Worm (Caenorhabditis elegans) whole organism, mixed stage, embryonic: ENCODE results near the gene glc-4.

Source experiments
- M03D4.4 ChIP-seq: sonication (generic microtip); optimal IDR thresholded peaks from 2 replicates; lab custom pipeline; 2017; ENCODE audit warnings: mild to moderate bottlenecking, missing genetic modification characterization, missing compliant biosample characterization
- bed-3 ChIP-seq: fragments of 200-800 bp; sonication (Bioruptor generic); optimal IDR thresholded peaks from 3 replicates; lab custom pipeline; 2018; ENCODE audit warnings: mild to moderate bottlenecking, missing genetic modification characterization, moderate library complexity, missing compliant biosample characterization
- blmp-1 ChIP-seq: fragments of 150-350 bp; optimal IDR thresholded peaks from 2 replicates; lab custom pipeline; 2014; ENCODE audit warnings: missing biosample characterization, missing genetic modification characterization
- ceh-39 ChIP-seq: fragments of 150-350 bp; optimal IDR thresholded peaks from 2 replicates; lab custom pipeline; 2014; ENCODE audit warnings: missing biosample characterization, missing genetic modification characterization
- ceh-43 ChIP-seq: fragments of 200-800 bp; sonication (Bioruptor generic); optimal IDR thresholded peaks from 2 replicates; lab custom pipeline; 2018; ENCODE audit warnings: mild to moderate bottlenecking, missing genetic modification characterization, moderate library complexity, missing compliant biosample characterization
- cnd-1 ChIP-seq: fragments of 200-800 bp; sonication (Bioruptor generic); optimal IDR thresholded peaks from 2 replicates; lab custom pipeline; 2018; ENCODE audit warnings: mild to moderate bottlenecking, missing genetic modification characterization, missing compliant biosample characterization
- drap-1 ChIP-seq: fragments of 200-800 bp; sonication (Bioruptor generic); optimal IDR thresholded peaks from 3 replicates; lab custom pipeline; 2018; ENCODE audit warnings: mild to moderate bottlenecking, missing genetic modification characterization, missing compliant biosample characterization
- elt-1 ChIP-seq: sonication (generic microtip); optimal IDR thresholded peaks from 2 replicates; lab custom pipeline; 2017; ENCODE audit warnings: missing genetic modification characterization, mild to moderate bottlenecking, missing compliant biosample characterization, antibody characterized with exemption, moderate library complexity, borderline replicate concordance; ENCODE audit not compliant: insufficient read depth
- elt-3 ChIP-seq: fragments of 150-350 bp; optimal IDR thresholded peaks from 2 replicates; lab custom pipeline; 2014; ENCODE audit warnings: missing biosample characterization, missing genetic modification characterization
- hlh-1 ChIP-seq: fragments of 150-350 bp; optimal IDR thresholded peaks from 2 replicates; lab custom pipeline; 2014; ENCODE audit warnings: missing biosample characterization, missing genetic modification reagents, missing genetic modification characterization
- lin-13 ChIP-seq: fragments of 150-350 bp; optimal IDR thresholded peaks from 2 replicates; lab custom pipeline; 2014; ENCODE audit warnings: missing biosample characterization, missing genetic modification characterization
- lin-32 ChIP-seq: fragments of 200-800 bp; sonication (Bioruptor generic); optimal IDR thresholded peaks from 2 replicates; lab custom pipeline; 2018; ENCODE audit warnings: mild to moderate bottlenecking, missing genetic modification characterization, missing compliant biosample characterization
- lsy-2 ChIP-seq: fragments of 150-350 bp; optimal IDR thresholded peaks from 2 replicates; lab custom pipeline; 2014; ENCODE audit warnings: missing biosample characterization, missing genetic modification characterization
- mab-5 ChIP-seq: fragments of 150-350 bp; optimal IDR thresholded peaks from 2 replicates; lab custom pipeline; 2014; ENCODE audit warnings: missing biosample characterization, missing genetic modification characterization
- mep-1 ChIP-seq: fragments of 150-350 bp; optimal IDR thresholded peaks from 2 replicates; lab custom pipeline; 2017; ENCODE audit warnings: missing biosample characterization, missing genetic modification reagents, missing genetic modification characterization, inconsistent platforms
- mls-2 ChIP-seq: sonication (generic microtip); optimal IDR thresholded peaks from 2 replicates; lab custom pipeline; 2016; ENCODE audit warnings: mild to moderate bottlenecking, missing genetic modification characterization, moderate library complexity, missing compliant biosample characterization
- nhr-12 ChIP-seq: fragments of 150-350 bp; optimal IDR thresholded peaks from 2 replicates; lab custom pipeline; 2014; ENCODE audit warnings: missing biosample characterization, missing genetic modification characterization
- nhr-2 ChIP-seq: fragments of 150-350 bp; optimal IDR thresholded peaks from 2 replicates; lab custom pipeline; 2014; ENCODE audit warnings: missing biosample characterization, missing genetic modification characterization
- nhr-237 ChIP-seq: fragments of 150-350 bp; optimal IDR thresholded peaks from 2 replicates; lab custom pipeline; 2014; ENCODE audit warnings: missing biosample characterization, missing genetic modification characterization
- nhr-28 ChIP-seq: fragments of 150-350 bp; optimal IDR thresholded peaks from 2 replicates; lab custom pipeline; 2014; ENCODE audit warnings: missing biosample characterization, missing genetic modification characterization
- pha-4 ChIP-seq: fragments of 150-350 bp; optimal IDR thresholded peaks from 2 replicates; lab custom pipeline; 2018; ENCODE audit warnings: missing biosample characterization, missing genetic modification reagents, missing genetic modification characterization
- sptf-1 ChIP-seq: sonication (generic microtip); optimal IDR thresholded peaks from 2 replicates; lab custom pipeline; 2017; ENCODE audit warnings: mild to moderate bottlenecking, missing genetic modification characterization, moderate library complexity, missing compliant biosample characterization
- unc-120 ChIP-seq: sonication (generic microtip); optimal IDR thresholded peaks from 2 replicates; lab custom pipeline; 2017; ENCODE audit warnings: missing genetic modification characterization, missing compliant biosample characterization; ENCODE audit not compliant: poor library complexity, severe bottlenecking
- unc-39 ChIP-seq: fragments of 150-350 bp; optimal IDR thresholded peaks from 2 replicates; lab custom pipeline; 2014; ENCODE audit warnings: missing biosample characterization, missing genetic modification characterization
- unc-62 ChIP-seq: fragments of 150-350 bp; optimal IDR thresholded peaks from 2 replicates; lab custom pipeline; 2014; ENCODE audit warnings: missing biosample characterization, missing genetic modification reagents, missing genetic modification characterization
- ztf-11 ChIP-seq: fragments of 150-350 bp; optimal IDR thresholded peaks from 2 replicates; lab custom pipeline; 2014; ENCODE audit warnings: missing biosample characterization, missing genetic modification characterization

The glc-4 gene

ce11 chrII:7131871-7132693 is 42.7 kb downstream of the glc-4 start, which contains the start of the genes T07F8.4 and gld-3:
T07F8.4 (minus strand) TSS chrII:7132032.
gld-3 (plus strand) TSS chrII:7132643.
- TF ChIP-seq ceh-43 (GFP tag; lab: Kevin White, UChicago) (no peak), unc-120 (tag; lab: Kevin White, UChicago) (no peak), nhr-12 (tag; lab: Kevin White, UChicago) (no peak), sptf-1 (tag; lab: Kevin White, UChicago) (peak; percentile 42), hlh-1 (tag; lab: Kevin White, UChicago) (no peak), nhr-237 (tag; lab: Kevin White, UChicago) (no peak), lin-13 (tag; lab: Kevin White, UChicago) (no peak), lsy-2 (tag; lab: Kevin White, UChicago) (peak; percentile 93), ztf-11 (tag; lab: Kevin White, UChicago) (no peak), mep-1 (peak; percentile 62), mls-2 (tag; lab: Kevin White, UChicago) (no peak), unc-62 (GFP tag; lab: Kevin White, UChicago) (no peak), nhr-28 (tag; lab: Kevin White, UChicago) (no peak), pha-4 (tag; lab: Kevin White, UChicago) (no peak), elt-3 (tag; lab: Kevin White, UChicago) (no peak)

DNA sequence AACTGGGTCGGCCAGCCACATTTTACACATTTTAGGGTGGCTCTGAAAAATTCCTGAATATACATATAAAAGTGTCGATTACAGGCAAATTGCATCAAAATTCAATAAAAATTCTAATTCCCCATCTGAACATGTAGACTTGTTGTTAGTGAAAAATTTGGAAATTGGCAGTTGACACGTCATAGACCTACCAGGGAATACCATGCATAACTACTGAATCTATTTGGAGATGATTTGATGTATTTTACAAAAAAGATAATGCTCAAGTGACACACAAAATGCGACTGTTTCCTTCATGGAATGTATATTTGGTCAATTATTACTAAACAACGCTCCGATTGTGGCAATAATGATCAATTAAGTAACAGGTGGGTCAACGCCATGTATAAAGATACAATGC is 48.3 kb downstream of the glc-4 start, which contains the start of gene F10E7.1:
F10E7.1 (plus strand) TSS at position 301 of the 400 bp plus-strand sequence.
- no peak for TF ChIP-seq lin-32 (GFP tag; lab: Kevin White, UChicago)
- TF ChIP-seq nhr-2 (tag; lab: Kevin White, UChicago), result no peak
- TF ChIP-seq elt-1 (tag; lab: Kevin White, UChicago), result no peak
- no peak for TF ChIP-seq bed-3
- TF ChIP-seq drap-1 (GFP tag; lab: Kevin White, UChicago), result no peak
- TF ChIP-seq sptf-1 (tag; lab: Kevin White, UChicago), result no peak
- no peak for TF ChIP-seq unc-39
- TF ChIP-seq pha-4 (tag; lab: Kevin White, UChicago), result no peak
- TF ChIP-seq ceh-39 (tag; lab: Kevin White, UChicago), result no peak
- TF ChIP-seq unc-120 (tag; lab: Kevin White, UChicago), result no peak
- no peak for TF ChIP-seq mab-5 (tag; lab: Kevin White, UChicago)
- no peak for TF ChIP-seq unc-62 (GFP tag; lab: Kevin White, UChicago)
- TF ChIP-seq, all 35 proteins: peak for 0

ce11 chrII:7122661-7123418 is 51.9 kb downstream of the glc-4 start, which contains the start of gene F10E7.11:
F10E7.11 (minus strand) TSS chrII:7122892.
- TF ChIP-seq cnd-1 (tag; lab: Kevin White, UChicago) (peak; percentile 16), nhr-2 (tag; lab: Kevin White, UChicago) (no peak), ztf-11 (tag; lab: Kevin White, UChicago) (no peak), blmp-1 (no peak), M03D4.4 (tag; lab: Kevin White, UChicago) (no peak), unc-39 (no peak), nhr-28 (tag; lab: Kevin White, UChicago) (no peak), ceh-43 (GFP tag; lab: Kevin White, UChicago) (no peak)
- TF ChIP-seq, all 35 proteins: peak for 1
